Fruit fly (Drosophila melanogaster): ENCODE data around the gene mys.

Gene mys

DNA sequence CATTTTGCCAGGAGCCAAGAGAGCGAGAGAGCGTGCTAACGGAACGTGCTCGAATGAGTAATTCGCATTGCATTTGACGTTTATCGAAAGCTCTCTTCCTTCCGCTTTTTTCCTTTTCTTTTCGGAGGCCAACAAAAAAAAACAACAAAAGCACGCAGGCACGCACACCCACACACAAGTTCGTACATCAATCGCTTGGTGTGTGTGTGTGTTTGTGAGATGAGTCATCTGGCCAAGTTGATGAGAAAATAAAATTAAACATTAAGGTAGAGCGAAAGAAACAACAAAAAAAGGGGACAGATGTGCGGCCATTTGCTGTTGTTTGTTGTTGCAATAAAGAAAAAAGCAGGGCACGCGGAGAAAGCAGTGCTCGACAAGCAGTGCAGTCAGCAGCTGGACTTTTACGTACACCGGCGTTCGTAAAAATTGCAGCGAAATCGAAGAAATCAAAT, 1.8 kb downstream of the mys start (continued):
- TF ChIP-seq slbo (GFP tag; IDR thresholded peaks at IDR 0.05) (0 out of 2 replicates have a peak, but pooled peaks have one; percentile 5), CG34376 (GFP tag; optimal IDR thresholded peaks at IDR 0.05) (peak; percentile 22), Ets97D (GFP tag; optimal IDR thresholded peaks at IDR 0.05) (peak; percentile 2), dm (GFP tag; optimal IDR thresholded peaks at IDR 0.05) (peak; percentile 5), Aef1 (GFP tag; IDR thresholded peaks at IDR 0.05) (peak; percentile 83), CG9437 (GFP tag; optimal IDR thresholded peaks at IDR 0.05) (peak; percentile 5), bsh (GFP tag; optimal IDR thresholded peaks at IDR 0.05) (peak in 1 of 2 experiments; percentile 63), MESR4 (GFP tag; optimal IDR thresholded peaks at IDR 0.05) (no peak), crp (GFP tag; optimal IDR thresholded peaks at IDR 0.05) (peak in 1 of 2 experiments; percentile 58), Asciz (GFP tag; optimal IDR thresholded peaks at IDR 0.05) (no peak), otp (GFP tag; IDR thresholded peaks at IDR 0.05) (0 out of 3 replicates have a peak, but pooled peaks have one; percentile 25), Trl (optimal IDR thresholded peaks at IDR 0.05) (peak in 1 of 2 experiments; percentile 50), Trl (GFP tag; optimal IDR thresholded peaks at IDR 0.05) (no peak), CG2116 (GFP tag; optimal IDR thresholded peaks at IDR 0.05) (no peak), stwl (tag; optimal IDR thresholded peaks at IDR 0.05) (peak; percentile 46), CG4360 (GFP tag; IDR thresholded peaks at IDR 0.05) (peak; percentile 90), Fer1 (GFP tag; optimal IDR thresholded peaks at IDR 0.05) (no peak), tup (GFP tag; optimal IDR thresholded peaks at IDR 0.05) (no peak), Dfd (GFP tag; optimal IDR thresholded peaks at IDR 0.05) (peak in 1 of 2 experiments; percentile 71), CG34422 (GFP tag; IDR thresholded peaks at IDR 0.05) (peak; percentile 39; the same call in 1 of the 3 replicates), z (GFP tag; IDR thresholded peaks at IDR 0.05) (0 out of 3 replicates have a peak, but pooled peaks have one; percentile 40), zen2 (GFP tag; IDR thresholded peaks at IDR 0.05; ENCODE audit: partially characterized antibody) (no peak), E2f2 (GFP tag; IDR thresholded peaks at IDR 0.05) (no peak), CG31365 (tag; optimal IDR thresholded peaks at IDR 0.05) (peak; percentile 98), CG14965 (GFP tag; optimal IDR thresholded peaks at IDR 0.05; ENCODE audit: borderline replicate concordance) (no peak), CG1024 (GFP tag; IDR thresholded peaks at IDR 0.05) (no peak), HmgD (GFP tag; optimal IDR thresholded peaks at IDR 0.05) (peak; percentile 5)

dm6 chrX:8075300-8075927, 14.0 kb downstream of the mys start, which contains the start of the genes Upf2 and CG1571:
Gene Upf2 (minus strand): TSS chrX:8075466.
Gene CG1571 (plus strand): TSS chrX:8075877.
- no peak for TF ChIP-seq gcm2 (GFP tag; optimal IDR thresholded peaks at IDR 0.05)
- no peak for TF ChIP-seq maf-S (GFP tag; optimal IDR thresholded peaks at IDR 0.05)
- peak; percentile 85 for TF ChIP-seq gfzf (GFP tag; optimal IDR thresholded peaks at IDR 0.05)
- TF ChIP-seq ac (GFP tag; optimal IDR thresholded peaks at IDR 0.05) = no peak
- TF ChIP-seq Atf-2 (GFP tag; optimal IDR thresholded peaks at IDR 0.05) = no peak
- no peak for TF ChIP-seq da (GFP tag; optimal IDR thresholded peaks at IDR 0.05)
- no peak for TF ChIP-seq CG4707 (GFP tag; optimal IDR thresholded peaks at IDR 0.05)
- no peak for TF ChIP-seq HHEX (GFP tag; optimal IDR thresholded peaks at IDR 0.05)
- TF ChIP-seq NK7.1 (GFP tag; optimal IDR thresholded peaks at IDR 0.05) = no peak
- no peak for TF ChIP-seq CG2199 (GFP tag; IDR thresholded peaks at IDR 0.05)
- no peak for TF ChIP-seq gcm (GFP tag; optimal IDR thresholded peaks at IDR 0.05)
- TF ChIP-seq Eip74EF (GFP tag; optimal IDR thresholded peaks at IDR 0.05) = no peak
- TF ChIP-seq CG34224 (GFP tag; IDR thresholded peaks at IDR 0.05; ENCODE audit: partially characterized antibody) = peak; percentile 74
- TF ChIP-seq CG16815 (GFP tag; optimal IDR thresholded peaks at IDR 0.05) = no peak
- no peak for TF ChIP-seq dimm (GFP tag; IDR thresholded peaks at IDR 0.05)
- TF ChIP-seq CG2120 (GFP tag; optimal IDR thresholded peaks at IDR 0.05) = peak; percentile 44
- no peak for TF ChIP-seq CG6272 (GFP tag; IDR thresholded peaks at IDR 0.05)
- peak; percentile 86 for TF ChIP-seq CG9797 (GFP tag; optimal IDR thresholded peaks at IDR 0.05)
- TF ChIP-seq CG15479 (GFP tag; optimal IDR thresholded peaks at IDR 0.05) = no peak
- TF ChIP-seq pzg (GFP tag; optimal IDR thresholded peaks at IDR 0.05) = peak; percentile 87
- TF ChIP-seq Opbp (GFP tag; IDR thresholded peaks at IDR 0.05; ENCODE audit: partially characterized antibody) = peak; percentile 72; the same call in 2 of the 3 replicates
- no peak for TF ChIP-seq otp (GFP tag; IDR thresholded peaks at IDR 0.05)
- TF ChIP-seq CG10565 (GFP tag; optimal IDR thresholded peaks at IDR 0.05) = no peak
- no peak for TF ChIP-seq CG11560 (tag; IDR thresholded peaks at IDR 0.05)
